Fruit fly (Drosophila melanogaster): Measurements from ENCODE around the gene Uch.

Uch gene

dm6 chr2L:2180120-2180539 lies 33.9 kb downstream of the Uch start (continued):
- TF ChIP-seq ac (GFP tag; optimal IDR thresholded peaks at IDR 0.05): peak; percentile 78
- no peak for TF ChIP-seq HLHmδ (GFP tag; optimal IDR thresholded peaks at IDR 0.05)
- peak; percentile 73 for TF ChIP-seq Deaf1 (tag; optimal IDR thresholded peaks at IDR 0.05)
- peak; percentile 91 for TF ChIP-seq trem (tag; optimal IDR thresholded peaks at IDR 0.05)
- peak; percentile 77 for TF ChIP-seq lilli (GFP tag; optimal IDR thresholded peaks at IDR 0.05)
- peak; percentile 78 to 83 for TF ChIP-seq Pdp1 (GFP tag; optimal IDR thresholded peaks at IDR 0.05)
- TF ChIP-seq CG9215 (GFP tag; IDR thresholded peaks at IDR 0.05): peak; percentile 66
- peak; percentile 82 for TF ChIP-seq E2f1 (GFP tag; IDR thresholded peaks at IDR 0.05)
- TF ChIP-seq CG8944 (GFP tag; optimal IDR thresholded peaks at IDR 0.05): peak; percentile 57
- TF ChIP-seq Rx (GFP tag; IDR thresholded peaks at IDR 0.05): peak; percentile 86
- peak; percentile 86 for TF ChIP-seq CG17385 (GFP tag; optimal IDR thresholded peaks at IDR 0.05)
- peak; percentile 88 for TF ChIP-seq Awh (GFP tag; IDR thresholded peaks at IDR 0.05)
- TF ChIP-seq CG4424 (GFP tag; optimal IDR thresholded peaks at IDR 0.05): peak; percentile 88
- peak; percentile 61 for TF ChIP-seq CG10274 (GFP tag; optimal IDR thresholded peaks at IDR 0.05)
- TF ChIP-seq vnd (GFP tag; IDR thresholded peaks at IDR 0.05; ENCODE audit: partially characterized antibody): no peak
- peak; percentile 92 for TF ChIP-seq Asciz (GFP tag; optimal IDR thresholded peaks at IDR 0.05)
- TF ChIP-seq CG9817 (tag; optimal IDR thresholded peaks at IDR 0.05): peak; percentile 81
- TF ChIP-seq lbe (GFP tag; optimal IDR thresholded peaks at IDR 0.05): peak; percentile 49
- peak; percentile 48 for TF ChIP-seq Adf1 (GFP tag; IDR thresholded peaks at IDR 0.05)
- TF ChIP-seq CG10267 (tag; optimal IDR thresholded peaks at IDR 0.05): peak; percentile 89
- TF ChIP-seq az2 (GFP tag; optimal IDR thresholded peaks at IDR 0.05): peak; percentile 90
- no peak for TF ChIP-seq CG42726 (GFP tag; IDR thresholded peaks at IDR 0.05; ENCODE audit: partially characterized antibody)
- TF ChIP-seq MBD-R2 (GFP tag; IDR thresholded peaks at IDR 0.05): peak; percentile 59; the same call in 1 of the 2 replicates
- peak; percentile 94 for TF ChIP-seq Xrp1 (GFP tag; IDR thresholded peaks at IDR 0.05)
- TF ChIP-seq insv (GFP tag; optimal IDR thresholded peaks at IDR 0.05): no peak
- TF ChIP-seq CG9876 (GFP tag; optimal IDR thresholded peaks at IDR 0.05): peak; percentile 34
- peak; percentile 89 for TF ChIP-seq D19A (tag; optimal IDR thresholded peaks at IDR 0.05)
- TF ChIP-seq CHES-1-like (GFP tag; optimal IDR thresholded peaks at IDR 0.05): peak; percentile 54
- peak; percentile 10 for TF ChIP-seq ftz-f1 (GFP tag; optimal IDR thresholded peaks at IDR 0.05)
- TF ChIP-seq CG17186 (GFP tag; optimal IDR thresholded peaks at IDR 0.05): peak; percentile 74
- TF ChIP-seq CG2116 (GFP tag; optimal IDR thresholded peaks at IDR 0.05): peak; percentile 20
- TF ChIP-seq Usf (GFP tag; optimal IDR thresholded peaks at IDR 0.05): peak; percentile 47
- no peak for TF ChIP-seq ash1 (GFP tag; optimal IDR thresholded peaks at IDR 0.05)
- peak; percentile 93 for TF ChIP-seq gsb-n (tag; optimal IDR thresholded peaks at IDR 0.05)
- peak; percentile 72 for TF ChIP-seq CG12659 (GFP tag; optimal IDR thresholded peaks at IDR 0.05)
- TF ChIP-seq gfzf (GFP tag; optimal IDR thresholded peaks at IDR 0.05): no peak
- peak; percentile 93 for TF ChIP-seq PHDP (tag; optimal IDR thresholded peaks at IDR 0.05)
- TF ChIP-seq ind (GFP tag; optimal IDR thresholded peaks at IDR 0.05): peak; percentile 83
- no peak for TF ChIP-seq Neu2 (GFP tag; optimal IDR thresholded peaks at IDR 0.05; ENCODE audit: borderline replicate concordance)
- peak; percentile 63 for TF ChIP-seq CG31365 (tag; optimal IDR thresholded peaks at IDR 0.05)
- TF ChIP-seq Doc3 (GFP tag; IDR thresholded peaks at IDR 0.05; ENCODE audit: partially characterized antibody): no peak
- TF ChIP-seq CrebB (tag; optimal IDR thresholded peaks at IDR 0.05): peak; percentile 78
- TF ChIP-seq Optix (GFP tag; IDR thresholded peaks at IDR 0.05): peak; percentile 56; the same call in 2 of the 3 replicates
- TF ChIP-seq Poxn (GFP tag; IDR thresholded peaks at IDR 0.05): 0 out of 2 replicates have a peak, but pooled peaks have one; percentile 7
- TF ChIP-seq maf-S (GFP tag; optimal IDR thresholded peaks at IDR 0.05): peak; percentile 38
- no peak for TF ChIP-seq mirr (GFP tag; optimal IDR thresholded peaks at IDR 0.05)
- peak; percentile 81 for TF ChIP-seq CG12299 (tag; optimal IDR thresholded peaks at IDR 0.05)
- TF ChIP-seq CG15269 (tag; optimal IDR thresholded peaks at IDR 0.05): peak; percentile 91
- TF ChIP-seq CG2199 (GFP tag; IDR thresholded peaks at IDR 0.05): peak; percentile 80; the same call in 2 of the 3 replicates
- peak; percentile 82 for TF ChIP-seq CG2202 (tag; optimal IDR thresholded peaks at IDR 0.05)
